Fruit fly (Drosophila melanogaster) whole organism, prepupa: ENCODE results near the gene CG13012.

ENCODE experiments used
- CG10631 ChIP-seq: fragments of 200-800 bp; sonication (Bioruptor generic); optimal IDR thresholded peaks from 2 replicates; lab custom pipeline; 2016; ENCODE audit warnings: missing biosample characterization, missing genetic modification characterization
- CG11902 ChIP-seq: fragments of 200-800 bp; sonication (Bioruptor generic); optimal IDR thresholded peaks from 3 replicates; lab custom pipeline; 2016; ENCODE audit warnings: missing biosample characterization, missing genetic modification characterization
- CG15336 ChIP-seq: fragments of 200-800 bp; sonication (Bioruptor generic); IDR thresholded peaks from 2 replicates; pipeline ENCODE4 v1.3.6; 2022; ENCODE audit warnings: missing biosample characterization, missing genetic modification characterization
- CG1621 ChIP-seq: fragments of 200-800 bp; sonication (Bioruptor generic); optimal IDR thresholded peaks from 3 replicates; lab custom pipeline; 2018; ENCODE audit warnings: missing biosample characterization, mild to moderate bottlenecking, missing genetic modification characterization
- CG16779 ChIP-seq: fragments of 200-800 bp; sonication (Bioruptor generic); optimal IDR thresholded peaks from 3 replicates; lab custom pipeline; 2017; ENCODE audit warnings: missing biosample characterization, mild to moderate bottlenecking, missing genetic modification characterization
- CG31627 ChIP-seq: fragments of 200-800 bp; sonication (Bioruptor generic); optimal IDR thresholded peaks from 3 replicates; lab custom pipeline; 2016; ENCODE audit warnings: missing biosample characterization, missing genetic modification characterization
- CG34406 ChIP-seq: fragments of 200-800 bp; sonication (Bioruptor generic); optimal IDR thresholded peaks from 3 replicates; lab custom pipeline; 2016; ENCODE audit warnings: missing biosample characterization, missing genetic modification characterization
- CG3919 ChIP-seq: fragments of 200-800 bp; sonication (Bioruptor generic); optimal IDR thresholded peaks from 3 replicates; lab custom pipeline; 2016; ENCODE audit warnings: missing biosample characterization, missing genetic modification characterization
- CG6163 ChIP-seq: fragments of 200-800 bp; sonication (Bioruptor generic); IDR thresholded peaks from 3 replicates; pipeline ENCODE4 v1.3.6; 2022; ENCODE audit warnings: missing biosample characterization, missing genetic modification characterization
- CG6276 ChIP-seq: fragments of 200-800 bp; sonication (Bioruptor generic); optimal IDR thresholded peaks from 2 replicates; lab custom pipeline; 2017; ENCODE audit warnings: missing biosample characterization, mild to moderate bottlenecking, missing genetic modification characterization
- CG6792 ChIP-seq: fragments of 200-800 bp; sonication (Bioruptor generic); optimal IDR thresholded peaks from 3 replicates; lab custom pipeline; 2016; ENCODE audit warnings: missing biosample characterization, missing genetic modification characterization
- CG6854 ChIP-seq: fragments of 200-800 bp; sonication (Bioruptor generic); optimal IDR thresholded peaks from 2 replicates; lab custom pipeline; 2017; ENCODE audit warnings: missing biosample characterization, mild to moderate bottlenecking, missing genetic modification characterization
- CG7368 ChIP-seq: fragments of 200-800 bp; sonication (Bioruptor generic); optimal IDR thresholded peaks from 3 replicates; lab custom pipeline; 2016; ENCODE audit warnings: missing biosample characterization, missing genetic modification characterization
- CG8119 ChIP-seq: fragments of 200-800 bp; sonication (Bioruptor generic); IDR thresholded peaks from 3 replicates; pipeline ENCODE4 v1.3.6; 2022; ENCODE audit warnings: missing biosample characterization, missing genetic modification characterization
- CG8319 ChIP-seq: fragments of 200-800 bp; sonication (Bioruptor generic); optimal IDR thresholded peaks from 3 replicates; lab custom pipeline; 2016; ENCODE audit warnings: missing biosample characterization, missing genetic modification characterization
- CG8632 ChIP-seq: fragments of 200-800 bp; sonication (Bioruptor generic); optimal IDR thresholded peaks from 3 replicates; lab custom pipeline; 2016; ENCODE audit warnings: missing biosample characterization, missing genetic modification characterization
- Eip75B ChIP-seq: fragments of 200-800 bp; sonication (Bioruptor generic); optimal IDR thresholded peaks from 3 replicates; lab custom pipeline; 2016; ENCODE audit warnings: missing biosample characterization, missing genetic modification characterization
- Eip78C ChIP-seq: fragments of 200-800 bp; sonication (Bioruptor generic); peaks from one replicate; lab custom pipeline; 2016; ENCODE audit warnings: missing biosample characterization, missing genetic modification characterization
- Eip93F ChIP-seq: fragments of 200-800 bp; sonication (Bioruptor generic); optimal IDR thresholded peaks from 2 replicates; lab custom pipeline; 2016; ENCODE audit warnings: missing biosample characterization, mild to moderate bottlenecking, missing genetic modification characterization
- Ets21C ChIP-seq: fragments of 200-800 bp; sonication (Bioruptor generic); optimal IDR thresholded peaks from 3 replicates; lab custom pipeline; 2016; ENCODE audit warnings: missing biosample characterization, missing genetic modification characterization
- Ets96B ChIP-seq: fragments of 200-800 bp; optimal IDR thresholded peaks from 2 replicates; lab custom pipeline; 2019; ENCODE audit warnings: missing biosample characterization, mild to moderate bottlenecking, missing genetic modification characterization, moderate library complexity
- Gug ChIP-seq: fragments of 200-800 bp; sonication (Bioruptor generic); IDR thresholded peaks from 2 replicates; pipeline ENCODE4 v1.3.6; 2022; ENCODE audit warnings: missing biosample characterization, missing genetic modification characterization
- Hr38 ChIP-seq: sonication (Bioruptor generic); optimal IDR thresholded peaks from 2 replicates; lab custom pipeline; 2016; ENCODE audit warnings: missing biosample characterization, missing genetic modification characterization
- Hr39 ChIP-seq: fragments of 200-800 bp; sonication (Bioruptor generic); optimal IDR thresholded peaks from 2 replicates; lab custom pipeline; 2016; ENCODE audit warnings: missing biosample characterization, missing genetic modification characterization
- Lpt ChIP-seq: fragments of 200-800 bp; sonication (Bioruptor generic); optimal IDR thresholded peaks from 3 replicates; lab custom pipeline; 2016; ENCODE audit warnings: missing biosample characterization, missing genetic modification characterization
- Met ChIP-seq: fragments of 200-800 bp; sonication (Bioruptor generic); optimal IDR thresholded peaks from 3 replicates; lab custom pipeline; 2016; ENCODE audit warnings: missing biosample characterization, missing genetic modification characterization
- OdsH ChIP-seq: fragments of 200-800 bp; sonication (Bioruptor generic); optimal IDR thresholded peaks from 3 replicates; lab custom pipeline; 2016; ENCODE audit warnings: missing biosample characterization, missing genetic modification characterization
- Sox14 ChIP-seq: fragments of 200-800 bp; sonication (Bioruptor generic); optimal IDR thresholded peaks from 3 replicates; lab custom pipeline; 2016; ENCODE audit warnings: missing biosample characterization, missing genetic modification characterization
- Sox15 ChIP-seq: fragments of 200-800 bp; sonication (Bioruptor generic); optimal IDR thresholded peaks from 3 replicates; lab custom pipeline; 2016; ENCODE audit warnings: missing biosample characterization, missing genetic modification characterization
- achi ChIP-seq: fragments of 200-800 bp; sonication (Bioruptor generic); optimal IDR thresholded peaks from 3 replicates; lab custom pipeline; 2016; ENCODE audit warnings: missing biosample characterization, missing genetic modification characterization
- acj6 ChIP-seq: fragments of 200-800 bp; sonication (Bioruptor generic); optimal IDR thresholded peaks from 3 replicates; lab custom pipeline; 2016; ENCODE audit warnings: missing biosample characterization, missing genetic modification characterization
- dac ChIP-seq: fragments of 200-800 bp; sonication (Bioruptor generic); optimal IDR thresholded peaks from 2 replicates; lab custom pipeline; 2017; ENCODE audit warnings: missing biosample characterization, mild to moderate bottlenecking, missing genetic modification characterization
- dsx ChIP-seq: fragments of 200-800 bp; optimal IDR thresholded peaks from 3 replicates; lab custom pipeline; 2019; ENCODE audit warnings: missing biosample characterization, mild to moderate bottlenecking, missing genetic modification characterization, moderate library complexity; ENCODE audit not compliant: poor library complexity, severe bottlenecking
- esn ChIP-seq: fragments of 200-800 bp; sonication (Bioruptor generic); optimal IDR thresholded peaks from 2 replicates; lab custom pipeline; 2016; ENCODE audit warnings: missing biosample characterization, mild to moderate bottlenecking, missing genetic modification characterization, moderate library complexity
- fd59A ChIP-seq: fragments of 200-800 bp; sonication (Bioruptor generic); optimal IDR thresholded peaks from 2 replicates; lab custom pipeline; 2017; ENCODE audit warnings: missing biosample characterization, mild to moderate bottlenecking, missing genetic modification characterization, missing genetic modification reagents
- fd85E ChIP-seq: fragments of 200-800 bp; sonication (Bioruptor generic); optimal IDR thresholded peaks from 3 replicates; lab custom pipeline; 2016; ENCODE audit warnings: missing biosample characterization, missing genetic modification characterization
- lz ChIP-seq: fragments of 200-800 bp; sonication (Bioruptor generic); optimal IDR thresholded peaks from 3 replicates; lab custom pipeline; 2016; ENCODE audit warnings: missing biosample characterization, missing genetic modification characterization
- net ChIP-seq: fragments of 200-800 bp; sonication (Bioruptor generic); optimal IDR thresholded peaks from 3 replicates; lab custom pipeline; 2016; ENCODE audit warnings: missing biosample characterization, missing genetic modification characterization
- pdm3 ChIP-seq: fragments of 200-800 bp; sonication (Bioruptor generic); optimal IDR thresholded peaks from 3 replicates; lab custom pipeline; 2016; ENCODE audit warnings: missing biosample characterization, missing genetic modification characterization
- ss ChIP-seq, 2 experiments: fragments of 200-800 bp; sonication (Bioruptor generic); optimal IDR thresholded peaks; 2 replicates in 1 of 2; 3 replicates in 1 of 2; lab custom pipeline; 2017 to 2018; ENCODE audit warnings: mild to moderate bottlenecking in 2 of 2, missing biosample characterization in 2 of 2, missing genetic modification characterization in 2 of 2, moderate library complexity in 1 of 2
- svp ChIP-seq: fragments of 200-800 bp; sonication (Bioruptor generic); peaks from one replicate; lab custom pipeline; 2016; ENCODE audit warnings: missing biosample characterization, missing genetic modification characterization
- topi ChIP-seq: fragments of 200-800 bp; sonication (Bioruptor generic); optimal IDR thresholded peaks from 3 replicates; lab custom pipeline; 2016; ENCODE audit warnings: missing biosample characterization, missing genetic modification characterization

CG13012 gene

DNA sequence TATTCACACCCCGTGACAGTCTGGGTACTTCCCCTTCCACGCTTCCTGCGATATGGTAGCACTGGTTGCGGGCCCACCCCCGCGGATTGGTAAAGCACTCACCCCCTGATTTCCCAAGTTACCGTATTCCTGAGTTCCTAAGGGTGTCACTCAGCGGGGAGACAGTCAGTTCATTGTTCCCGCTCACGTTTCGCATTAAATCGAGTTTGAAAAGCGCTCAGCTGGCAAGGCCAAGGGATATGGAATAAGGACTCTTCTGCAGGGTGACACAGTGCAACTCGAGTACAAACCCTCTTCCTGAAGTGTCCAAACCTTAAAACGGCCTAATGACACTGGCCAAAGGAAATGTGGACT lies 11.5 kb upstream of the CG13012 start:
- TF ChIP-seq CG1621 (tag; lab: Kevin White, UChicago) (no peak), Ets21C (no peak), CG6276 (GFP tag; lab: Kevin White, UChicago) (no peak), Gug (GFP tag; lab: Robert Waterston, UW) (no peak), topi (GFP tag; lab: Kevin White, UChicago) (no peak), esn (GFP tag; lab: Kevin White, UChicago) (no peak)

DNA sequence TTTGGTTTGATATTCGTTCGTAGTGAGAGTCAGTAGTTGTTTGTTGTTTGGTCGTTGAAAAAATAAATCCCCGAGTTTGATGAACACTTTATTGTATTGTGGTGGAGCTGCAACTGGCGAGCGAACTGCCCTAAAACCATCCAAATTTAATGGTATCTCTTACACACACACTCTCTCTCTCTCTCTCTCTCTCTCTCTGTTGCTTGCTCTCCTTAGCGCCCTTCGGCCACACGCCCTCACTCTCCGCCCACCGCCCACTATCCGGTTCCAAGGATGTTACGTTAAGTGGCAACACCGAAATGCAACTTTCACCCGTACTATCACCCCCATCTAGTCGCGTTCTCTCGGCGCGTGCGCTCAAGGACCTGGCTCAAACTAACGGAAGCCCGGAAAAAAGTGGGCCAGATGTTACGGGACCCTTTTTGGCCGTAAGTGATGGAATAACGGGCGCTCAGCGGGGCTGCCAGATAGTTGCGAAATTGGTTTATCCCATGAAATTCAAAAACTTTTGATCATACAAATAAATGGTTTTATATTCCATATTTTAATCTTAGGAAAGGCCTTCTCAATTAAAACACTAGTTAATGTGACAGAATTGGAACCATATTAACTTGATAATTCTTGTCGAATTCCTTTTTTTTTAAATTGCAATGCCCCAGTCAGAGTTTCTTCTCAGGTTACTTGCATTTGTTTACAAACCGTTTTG lies 11.0 kb upstream of the CG13012 start:
- TF ChIP-seq ss (GFP tag; optimal IDR thresholded peaks at IDR 0.05; lab: Kevin White, UChicago): no peak
- TF ChIP-seq svp: no peak
- TF ChIP-seq CG10631 (GFP tag; lab: Kevin White, UChicago): no peak
- no peak for TF ChIP-seq lz (GFP tag; lab: Kevin White, UChicago)
- no peak for TF ChIP-seq CG7368 (GFP tag; lab: Kevin White, UChicago)
- TF ChIP-seq CG15336: no peak
- no peak for TF ChIP-seq Sox15 (GFP tag; lab: Kevin White, UChicago)
- TF ChIP-seq fd85E: no peak
- no peak for TF ChIP-seq Ets96B (tag; lab: Kevin White, UChicago)
- no peak for TF ChIP-seq pdm3

DNA sequence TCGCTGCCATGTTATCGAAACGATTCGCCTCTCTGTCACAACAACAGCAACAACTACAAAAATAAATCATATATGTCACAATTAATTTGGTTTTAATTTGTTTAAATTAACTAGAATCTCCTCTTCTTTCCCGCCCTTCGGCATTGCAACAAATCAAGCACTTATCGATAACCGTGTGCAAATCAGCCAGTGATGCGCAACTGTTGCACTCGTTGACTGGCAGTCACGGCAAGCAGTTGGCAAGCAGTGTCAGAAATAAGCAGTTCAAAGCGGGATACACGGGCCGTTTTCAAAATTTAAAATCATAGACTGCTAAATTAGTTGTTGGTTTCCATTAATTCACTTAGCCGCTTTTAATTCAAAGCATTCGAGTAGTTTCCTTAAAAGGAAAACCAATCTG lies 7.2 kb upstream of the CG13012 start, which contains the start of gene Axs:
TSS of gene Axs (minus strand) at position 131 of the 400 bp plus-strand sequence.
- TF ChIP-seq svp: no peak
- TF ChIP-seq pdm3: peak; percentile 5
- TF ChIP-seq Sox15 (GFP tag; lab: Kevin White, UChicago): no peak
- peak; percentile 21 for TF ChIP-seq Eip78C
- TF ChIP-seq Hr39 (GFP tag; lab: Kevin White, UChicago): no peak
- TF ChIP-seq Sox14 (GFP tag; lab: Kevin White, UChicago): peak; percentile 35
- TF ChIP-seq dsx (GFP tag; lab: Kevin White, UChicago): peak; percentile 93
- no peak for TF ChIP-seq CG3919
- TF ChIP-seq achi (GFP tag; lab: Kevin White, UChicago): peak; percentile 29

DNA sequence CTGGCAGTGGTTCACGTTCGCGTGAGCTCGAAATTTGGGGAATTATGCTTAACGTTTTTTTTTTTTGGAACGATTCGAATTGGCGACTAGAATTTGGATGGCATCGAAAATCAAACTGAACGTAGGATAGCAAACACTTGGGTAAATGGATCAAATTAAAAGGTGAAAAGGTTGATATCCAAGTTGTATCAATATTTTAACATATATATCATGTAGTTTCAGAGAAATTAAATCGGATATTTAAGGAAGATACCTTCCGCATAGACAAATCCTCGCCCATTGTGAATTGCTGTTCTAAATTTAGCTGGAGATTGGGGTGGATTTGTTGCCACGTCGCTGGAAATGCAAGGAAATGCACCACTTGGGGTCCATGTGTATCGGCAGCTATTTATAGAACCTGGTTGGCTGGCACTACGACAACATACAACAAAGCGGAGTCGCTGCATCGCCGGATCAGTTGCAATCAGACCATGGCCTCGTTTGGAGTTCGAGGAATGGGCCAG lies 2.3 kb upstream of the CG13012 start, which contains the start of the genes CG13010 and sing:
TSS of gene CG13010 (minus strand) at position 101 of the 503 bp plus-strand sequence.
TSS of gene sing (plus strand) at position 453 of the 503 bp plus-strand sequence.
- no peak for TF ChIP-seq Ets21C
- TF ChIP-seq Eip75B (GFP tag; lab: Kevin White, UChicago): no peak
- TF ChIP-seq CG6163 (GFP tag; lab: Robert Waterston, UW): no peak
- no peak for TF ChIP-seq Hr39 (GFP tag; lab: Kevin White, UChicago)
- TF ChIP-seq achi (GFP tag; lab: Kevin White, UChicago): no peak
- no peak for TF ChIP-seq CG6276 (GFP tag; lab: Kevin White, UChicago)
- TF ChIP-seq fd85E: no peak
- no peak for TF ChIP-seq CG6854
- no peak for TF ChIP-seq fd59A (GFP tag; lab: Kevin White, UChicago)
- no peak for TF ChIP-seq CG6792 (GFP tag; lab: Kevin White, UChicago)
- no peak for TF ChIP-seq CG11902
- TF ChIP-seq CG31627 (GFP tag; lab: Kevin White, UChicago): no peak
- TF ChIP-seq CG34406 (GFP tag; lab: Kevin White, UChicago): no peak
- TF ChIP-seq svp: no peak
- TF ChIP-seq CG16779 (tag; lab: Kevin White, UChicago): no peak
- TF ChIP-seq dsx (GFP tag; lab: Kevin White, UChicago): no peak
- no peak for TF ChIP-seq dac

DNA sequence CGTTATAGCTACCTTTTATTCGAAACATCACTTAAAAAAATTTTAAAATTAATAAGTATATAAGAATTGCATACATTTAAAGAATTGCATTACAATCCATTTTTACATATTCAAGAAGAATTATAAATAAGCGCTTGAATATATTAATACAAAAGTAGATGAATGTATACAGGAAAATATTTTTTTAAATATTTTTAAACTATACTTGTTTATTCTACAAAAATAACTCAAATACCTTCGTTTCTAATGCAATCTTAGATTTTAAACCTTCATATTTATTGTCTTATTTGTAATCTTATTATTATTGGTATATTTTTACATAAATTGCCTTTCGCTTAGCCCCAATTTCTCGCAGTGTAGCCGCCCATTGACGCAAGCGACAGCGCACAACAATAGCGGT lies 610 bp upstream of the CG13012 start:
- TF ChIP-seq CG8632 (GFP tag; lab: Kevin White, UChicago): peak; percentile 30
- TF ChIP-seq net (GFP tag; lab: Kevin White, UChicago): no peak
- TF ChIP-seq Lpt (GFP tag; lab: Kevin White, UChicago): no peak
- peak; percentile 50; the same call in 2 of the 3 replicates for TF ChIP-seq CG8119 (GFP tag; lab: Robert Waterston, UW)
- no peak for TF ChIP-seq Eip93F
- TF ChIP-seq CG6792 (GFP tag; lab: Kevin White, UChicago): peak; percentile 4
- TF ChIP-seq CG31627 (GFP tag; lab: Kevin White, UChicago): no peak
- TF ChIP-seq CG11902: no peak
- TF ChIP-seq OdsH (GFP tag; lab: Kevin White, UChicago): peak; percentile 19
- TF ChIP-seq CG3919: peak; percentile 13
- no peak for TF ChIP-seq CG8319 (GFP tag; lab: Kevin White, UChicago)
- TF ChIP-seq CG34406 (GFP tag; lab: Kevin White, UChicago): peak; percentile 45
- peak; percentile 49 for TF ChIP-seq CG15336
- TF ChIP-seq acj6: peak; percentile 20
- peak; percentile 66 for TF ChIP-seq svp
- TF ChIP-seq Met (GFP tag; lab: Kevin White, UChicago): peak; percentile 13
- no peak for TF ChIP-seq CG6854
- TF ChIP-seq Eip78C: peak; percentile 62
- TF ChIP-seq CG16779 (tag; lab: Kevin White, UChicago): no peak
- TF ChIP-seq Hr38: no peak
- peak; percentile 37 for TF ChIP-seq esn (GFP tag; lab: Kevin White, UChicago)
